Worm (Caenorhabditis elegans) whole organism, midembryonic: ENCODE data around the gene F55G1.1.
A peak's percentile ranks its signal among the peaks of the same experiment; 100 is the strongest.

ENCODE experiments used
- T22C8.4 ChIP-seq: fragments of 200-800 bp; sonication (Bioruptor generic); IDR thresholded peaks from 2 replicates; pipeline ENCODE4 v1.3.6; 2022; ENCODE audit warnings: missing genetic modification characterization, missing compliant biosample characterization
- cog-1 ChIP-seq: sonication (generic microtip); optimal IDR thresholded peaks from 2 replicates; lab custom pipeline; 2016; ENCODE audit warnings: missing genetic modification characterization, missing compliant biosample characterization
- flt-1 ChIP-seq: fragments of 200-800 bp; sonication (Bioruptor generic); IDR thresholded peaks from 2 replicates; pipeline ENCODE4 v1.3.6; 2022; ENCODE audit warnings: missing genetic modification characterization, missing compliant biosample characterization
- klf-2 ChIP-seq: fragments of 200-800 bp; sonication (Bioruptor generic); conservative IDR thresholded peaks from 2 replicates; pipeline ENCODE4 v1.3.6; 2022; ENCODE audit warnings: missing genetic modification reagents, missing genetic modification characterization, missing compliant biosample characterization
- med-1 ChIP-seq: sonication (generic microtip); optimal IDR thresholded peaks from 2 replicates; lab custom pipeline; 2017; ENCODE audit warnings: missing genetic modification characterization, mild to moderate bottlenecking, missing compliant biosample characterization, antibody characterized with exemption, missing genetic modification reagents; ENCODE audit not compliant: insufficient read depth
- ref-1 ChIP-seq: fragments of 200-800 bp; sonication (Bioruptor generic); conservative IDR thresholded peaks from 2 replicates; pipeline ENCODE4 v1.3.6; 2022; ENCODE audit warnings: missing genetic modification reagents, missing genetic modification characterization, missing compliant biosample characterization
- tab-1 ChIP-seq: fragments of 200-800 bp; sonication (Bioruptor generic); IDR thresholded peaks from 2 replicates; pipeline ENCODE4 v1.3.6; 2022; ENCODE audit warnings: missing genetic modification characterization, missing compliant biosample characterization
- ztf-23 ChIP-seq: fragments of 200-800 bp; sonication (Bioruptor generic); IDR thresholded peaks from 2 replicates; pipeline ENCODE4 v1.3.6; 2022; ENCODE audit warnings: missing genetic modification reagents, missing genetic modification characterization, missing compliant biosample characterization
- ztf-29 ChIP-seq: fragments of 200-800 bp; sonication (Bioruptor generic); IDR thresholded peaks from 2 replicates; pipeline ENCODE4 v1.3.6; 2022; ENCODE audit warnings: missing genetic modification reagents, missing genetic modification characterization, missing compliant biosample characterization

Gene F55G1.1

DNA sequence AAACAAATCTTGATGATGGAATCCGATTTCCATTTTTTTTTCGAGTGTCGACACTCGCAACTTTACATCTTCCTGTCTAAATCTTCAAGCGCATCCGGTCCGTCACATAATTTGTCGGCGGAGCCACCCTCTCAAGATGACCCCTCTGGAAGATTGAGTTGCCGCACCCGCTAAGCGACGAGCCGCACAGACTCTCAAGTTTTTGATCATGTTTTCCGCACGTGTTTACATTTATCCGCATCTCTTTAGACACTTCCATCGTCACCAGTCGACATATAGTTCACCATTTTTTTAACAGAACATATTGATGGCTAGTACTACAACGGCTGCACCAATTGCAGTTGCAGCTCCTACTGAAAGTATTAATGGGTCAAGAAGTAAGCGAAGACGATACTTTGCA is at the start of gene F55G1.1:
Gene F55G1.1 (plus strand): TSS at position 301 of the 400 bp plus-strand sequence.
- no peak for TF ChIP-seq tab-1
- no peak for TF ChIP-seq med-1
- TF ChIP-seq ref-1 (GFP tag; lab: Robert Waterston, UW) = no peak
- no peak for TF ChIP-seq T22C8.4 (GFP tag; lab: Robert Waterston, UW)
- no peak for TF ChIP-seq flt-1
- no peak for TF ChIP-seq ztf-29 (GFP tag; lab: Robert Waterston, UW)
- TF ChIP-seq klf-2 (GFP tag; lab: Robert Waterston, UW) = no peak
- no peak for TF ChIP-seq ztf-23 (GFP tag; lab: Robert Waterston, UW)
- TF ChIP-seq cog-1 (tag; lab: Kevin White, UChicago) = no peak

DNA sequence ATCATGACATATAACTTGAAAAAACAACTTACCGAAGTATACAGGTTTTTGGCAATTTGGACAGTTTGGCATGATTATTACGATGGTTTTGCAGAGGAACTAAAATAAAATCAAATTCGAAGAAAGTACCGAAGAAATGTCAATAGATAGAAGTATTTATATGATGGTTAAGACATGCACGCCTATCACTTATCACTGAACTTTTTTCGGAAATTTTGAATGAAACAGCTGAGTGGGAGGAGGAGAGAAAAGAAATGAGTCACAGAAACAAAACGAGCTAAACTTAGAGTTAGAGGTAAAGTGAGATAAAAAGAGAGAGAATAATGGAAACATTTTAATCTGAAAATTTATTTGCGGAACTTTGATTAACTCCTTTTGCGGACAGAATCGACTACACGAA is 46.3 kb upstream of the F55G1.1 start, which contains the start of gene valv-1:
Gene valv-1 (minus strand): TSS at position 101 of the 400 bp plus-strand sequence.
- no peak for TF ChIP-seq flt-1
- TF ChIP-seq T22C8.4 (GFP tag; lab: Robert Waterston, UW) = no peak
- no peak for TF ChIP-seq klf-2 (GFP tag; lab: Robert Waterston, UW)
- TF ChIP-seq cog-1 (tag; lab: Kevin White, UChicago) = no peak
- no peak for TF ChIP-seq ref-1 (GFP tag; lab: Robert Waterston, UW)
- TF ChIP-seq med-1 = no peak
- TF ChIP-seq ztf-29 (GFP tag; lab: Robert Waterston, UW) = no peak
- no peak for TF ChIP-seq tab-1
- no peak for TF ChIP-seq ztf-23 (GFP tag; lab: Robert Waterston, UW)

DNA sequence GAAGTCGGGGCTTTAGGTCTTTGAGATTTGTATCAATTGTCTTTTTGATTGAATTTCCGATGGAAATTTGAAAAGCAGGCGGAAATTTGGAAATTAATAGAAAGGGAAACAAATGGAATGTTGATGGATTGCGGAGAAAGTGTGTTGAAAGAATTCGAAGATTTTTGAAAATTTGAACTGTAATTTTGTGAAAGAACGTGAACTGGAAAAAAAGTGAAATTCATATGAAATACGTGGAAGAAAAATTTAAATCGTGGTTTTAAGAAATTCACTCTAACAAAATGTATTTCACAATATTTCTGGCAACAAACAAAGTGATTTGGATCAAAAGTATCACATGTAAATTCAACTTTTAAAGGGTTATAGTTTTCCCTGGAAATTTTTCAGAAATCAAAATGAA is 45.6 kb upstream of the F55G1.1 start, which contains the start of gene B0496.1:
Gene B0496.1 (plus strand): TSS at position 301 of the 400 bp plus-strand sequence.
- no peak for TF ChIP-seq ztf-29 (GFP tag; lab: Robert Waterston, UW)
- TF ChIP-seq ref-1 (GFP tag; lab: Robert Waterston, UW) = no peak
- TF ChIP-seq cog-1 (tag; lab: Kevin White, UChicago) = no peak
- TF ChIP-seq ztf-23 (GFP tag; lab: Robert Waterston, UW) = no peak
- no peak for TF ChIP-seq tab-1
- no peak for TF ChIP-seq flt-1
- no peak for TF ChIP-seq med-1
- no peak for TF ChIP-seq klf-2 (GFP tag; lab: Robert Waterston, UW)
- TF ChIP-seq T22C8.4 (GFP tag; lab: Robert Waterston, UW) = no peak

DNA sequence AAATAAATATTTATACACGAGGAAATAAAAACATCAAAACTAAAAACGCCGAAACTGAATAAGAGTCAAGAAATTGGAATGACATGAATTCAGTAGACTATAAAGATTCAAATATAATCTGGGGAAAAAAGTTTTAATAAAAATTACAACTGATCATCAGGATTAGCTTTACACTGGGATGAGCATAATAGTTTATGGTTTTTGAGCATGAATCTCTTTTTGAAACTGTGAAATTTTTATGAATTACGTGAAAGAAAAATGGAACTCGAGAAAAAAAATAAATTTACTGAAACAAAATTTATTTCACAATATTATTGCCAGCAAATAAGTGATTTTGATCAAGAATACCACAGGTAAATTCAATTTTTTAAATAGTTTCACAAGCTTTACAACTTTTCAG is 44.0 kb upstream of the F55G1.1 start, which contains the start of gene B0496.2:
Gene B0496.2 (plus strand): TSS at position 301 of the 400 bp plus-strand sequence.
- TF ChIP-seq med-1 (no peak), ztf-29 (GFP tag; lab: Robert Waterston, UW) (no peak), klf-2 (GFP tag; lab: Robert Waterston, UW) (no peak), ref-1 (GFP tag; lab: Robert Waterston, UW) (no peak), T22C8.4 (GFP tag; lab: Robert Waterston, UW) (no peak), tab-1 (no peak), cog-1 (tag; lab: Kevin White, UChicago) (no peak), ztf-23 (GFP tag; lab: Robert Waterston, UW) (no peak), flt-1 (no peak)

DNA sequence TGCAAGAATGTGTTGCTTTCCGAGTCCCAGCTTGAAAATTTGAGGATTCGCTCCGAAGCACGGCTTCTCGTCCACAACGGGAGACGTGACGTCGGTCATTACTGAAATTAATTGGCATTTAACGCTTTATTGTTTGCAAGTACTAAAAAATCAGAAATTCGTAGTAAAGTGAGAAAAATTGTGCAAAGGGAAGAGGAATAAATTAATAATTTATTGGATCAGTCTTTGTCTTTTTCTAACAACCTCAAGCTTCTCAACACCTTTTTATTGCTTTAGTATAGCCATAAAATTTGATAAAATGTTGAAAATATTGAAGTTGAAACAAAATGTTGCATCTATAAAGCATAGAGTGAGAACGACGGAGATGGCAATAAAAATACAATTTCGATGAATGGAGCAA is 40.2 kb upstream of the F55G1.1 start, which contains the start of gene tes-1:
Gene tes-1 (minus strand): TSS at position 101 of the 400 bp plus-strand sequence.
- TF ChIP-seq ztf-29 (GFP tag; lab: Robert Waterston, UW) (no peak), T22C8.4 (GFP tag; lab: Robert Waterston, UW) (no peak), flt-1 (no peak)

DNA sequence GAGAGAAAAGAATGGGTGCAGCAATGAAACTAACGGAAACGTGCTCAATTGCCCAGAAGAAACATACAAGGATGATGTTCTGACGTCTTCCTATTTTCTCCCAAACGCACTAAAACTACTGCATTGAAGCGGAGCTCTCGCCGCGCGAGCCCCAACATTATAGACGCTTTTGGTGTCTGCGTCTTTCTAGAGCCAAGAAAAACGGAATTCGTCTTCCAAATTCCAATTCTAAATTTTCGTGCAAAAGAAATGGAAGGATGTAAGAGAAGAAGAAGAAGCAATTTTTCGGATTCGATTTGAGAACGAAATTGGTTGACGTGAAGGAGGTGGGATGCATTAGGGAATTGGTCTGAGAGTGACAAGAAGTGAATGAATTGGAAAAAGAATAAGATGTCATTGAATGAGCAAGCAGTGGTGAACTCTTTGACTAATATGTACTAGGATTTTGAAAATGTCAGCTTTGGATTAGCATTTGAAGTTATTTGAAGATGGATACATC is 37.9 kb upstream of the F55G1.1 start:
- no peak for TF ChIP-seq cog-1 (tag; lab: Kevin White, UChicago)
- TF ChIP-seq klf-2 (GFP tag; lab: Robert Waterston, UW) = no peak
- no peak for TF ChIP-seq med-1
- no peak for TF ChIP-seq flt-1
- no peak for TF ChIP-seq T22C8.4 (GFP tag; lab: Robert Waterston, UW)
- TF ChIP-seq tab-1 = no peak
- no peak for TF ChIP-seq ztf-29 (GFP tag; lab: Robert Waterston, UW)
- TF ChIP-seq ref-1 (GFP tag; lab: Robert Waterston, UW) = no peak
- no peak for TF ChIP-seq ztf-23 (GFP tag; lab: Robert Waterston, UW)

DNA sequence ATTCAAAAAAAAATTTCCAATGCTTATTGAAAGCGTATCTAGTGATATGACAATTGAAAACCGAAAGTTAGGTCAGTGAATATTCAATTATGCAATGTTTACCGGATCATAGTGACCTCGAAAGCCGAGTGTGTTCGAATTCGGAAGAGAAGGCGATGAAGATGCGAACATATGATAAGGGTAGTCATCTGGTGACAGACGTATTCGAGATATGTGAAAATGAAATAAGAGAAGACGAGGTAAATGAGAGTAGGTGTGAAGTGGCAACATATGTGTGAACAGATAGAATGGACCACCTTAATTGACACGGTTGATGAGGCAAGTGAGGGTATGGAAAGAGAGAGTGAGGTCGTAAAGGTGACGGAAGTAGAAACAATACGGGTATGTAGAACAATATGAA is 36.7 kb upstream of the F55G1.1 start:
- TF ChIP-seq med-1 (no peak), tab-1 (no peak), cog-1 (tag; lab: Kevin White, UChicago) (no peak), T22C8.4 (GFP tag; lab: Robert Waterston, UW) (no peak), flt-1 (no peak), ref-1 (GFP tag; lab: Robert Waterston, UW) (no peak), klf-2 (GFP tag; lab: Robert Waterston, UW) (no peak), ztf-29 (GFP tag; lab: Robert Waterston, UW) (peak; percentile 5; the same call in 1 of the 2 replicates)

DNA sequence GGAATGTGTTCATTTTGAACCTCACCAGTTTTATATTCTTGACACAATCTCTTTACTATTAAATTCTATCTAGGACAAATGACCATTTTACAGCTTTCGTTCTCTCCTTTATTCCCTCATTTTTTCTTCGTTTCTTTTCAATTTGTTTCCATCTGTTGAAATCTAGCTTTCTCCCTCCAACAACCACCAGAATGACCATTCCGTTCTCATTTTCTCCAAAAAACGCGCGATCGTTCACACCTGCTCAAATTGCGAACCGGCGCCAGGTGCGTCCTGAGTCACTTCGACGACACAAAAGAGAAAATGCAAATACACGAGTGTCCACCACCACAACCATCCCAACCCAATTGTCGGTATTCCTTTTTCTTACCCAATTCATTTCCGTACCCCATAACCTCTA is 35.3 kb upstream of the F55G1.1 start, which contains the start of gene F13B6.1:
Gene F13B6.1 (plus strand): TSS at position 301 of the 400 bp plus-strand sequence.
- no peak for TF ChIP-seq T22C8.4 (GFP tag; lab: Robert Waterston, UW)
- TF ChIP-seq flt-1 = no peak
- TF ChIP-seq ztf-29 (GFP tag; lab: Robert Waterston, UW) = no peak
- TF ChIP-seq med-1 = no peak
- TF ChIP-seq cog-1 (tag; lab: Kevin White, UChicago) = no peak
- no peak for TF ChIP-seq ref-1 (GFP tag; lab: Robert Waterston, UW)

DNA sequence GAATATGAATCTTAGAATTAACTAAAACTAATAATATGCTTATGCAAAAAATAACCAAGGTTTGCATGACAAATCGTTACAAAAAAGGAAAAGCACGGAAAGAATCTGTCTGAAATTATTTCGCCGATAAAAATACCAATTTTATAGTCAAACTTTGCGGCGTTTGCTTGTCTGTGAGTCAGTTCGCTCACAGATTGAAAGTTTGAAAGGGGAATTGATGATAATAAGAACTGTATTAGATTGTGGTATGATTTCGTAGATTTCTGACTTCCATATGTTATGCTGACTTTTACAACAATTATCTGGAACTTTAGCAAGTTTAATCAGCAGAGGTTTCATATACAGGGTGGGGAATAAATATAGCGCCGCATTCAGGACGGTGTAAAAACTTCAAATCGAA is 31.3 kb upstream of the F55G1.1 start, which contains the start of gene F13B6.2:
Gene F13B6.2 (minus strand): TSS at position 101 of the 400 bp plus-strand sequence.
- no peak for TF ChIP-seq ref-1 (GFP tag; lab: Robert Waterston, UW)

DNA sequence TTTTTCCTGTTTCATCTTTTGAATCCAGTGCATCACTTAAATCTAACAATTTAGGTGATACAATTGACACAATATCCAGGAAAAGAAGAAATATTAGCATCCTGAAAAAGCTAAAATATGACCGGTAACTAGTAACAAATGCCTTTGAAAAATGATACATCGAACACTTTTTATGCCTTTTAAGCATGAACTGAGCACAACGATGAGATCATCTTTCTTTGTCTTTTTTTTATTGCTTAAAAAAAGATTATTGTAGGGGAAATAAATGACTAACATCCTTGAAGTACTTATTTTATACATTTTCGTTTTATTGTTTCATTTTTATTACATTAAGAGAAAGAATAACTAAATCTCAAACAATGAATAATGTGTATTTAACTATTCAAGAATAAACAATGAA is 25.7 kb upstream of the F55G1.1 start, which contains the start of gene F13B6.3:
Gene F13B6.3 (minus strand): TSS at position 101 of the 400 bp plus-strand sequence.
- TF ChIP-seq klf-2 (GFP tag; lab: Robert Waterston, UW) (no peak), tab-1 (no peak), ztf-29 (GFP tag; lab: Robert Waterston, UW) (no peak), flt-1 (no peak), ref-1 (GFP tag; lab: Robert Waterston, UW) (no peak), T22C8.4 (GFP tag; lab: Robert Waterston, UW) (no peak), cog-1 (tag; lab: Kevin White, UChicago) (no peak), med-1 (no peak), ztf-23 (GFP tag; lab: Robert Waterston, UW) (no peak)
